Worm (Caenorhabditis elegans) whole organism, L4 larva: ENCODE results near the gene acy-4.

Experiments used
- egl-27 ChIP-seq: sonication (generic microtip); optimal IDR thresholded peaks from 3 replicates; lab custom pipeline; 2017; ENCODE audit warnings: missing biosample characterization, missing genetic modification reagents, missing genetic modification characterization
- hlh-30 ChIP-seq: sonication (generic microtip); optimal IDR thresholded peaks from 2 replicates; lab custom pipeline; 2017; ENCODE audit warnings: antibody characterized with exemption, mild to moderate bottlenecking, missing genetic modification characterization, missing compliant biosample characterization; ENCODE audit not compliant: insufficient read depth
- lir-3 ChIP-seq: sonication (generic microtip); optimal IDR thresholded peaks from 2 replicates; lab custom pipeline; 2016; ENCODE audit warnings: mild to moderate bottlenecking, missing genetic modification characterization, missing compliant biosample characterization
- pqm-1 ChIP-seq: sonication (generic microtip); optimal IDR thresholded peaks from 2 replicates; lab custom pipeline; 2017; ENCODE audit warnings: missing biosample characterization, missing genetic modification characterization

DNA sequence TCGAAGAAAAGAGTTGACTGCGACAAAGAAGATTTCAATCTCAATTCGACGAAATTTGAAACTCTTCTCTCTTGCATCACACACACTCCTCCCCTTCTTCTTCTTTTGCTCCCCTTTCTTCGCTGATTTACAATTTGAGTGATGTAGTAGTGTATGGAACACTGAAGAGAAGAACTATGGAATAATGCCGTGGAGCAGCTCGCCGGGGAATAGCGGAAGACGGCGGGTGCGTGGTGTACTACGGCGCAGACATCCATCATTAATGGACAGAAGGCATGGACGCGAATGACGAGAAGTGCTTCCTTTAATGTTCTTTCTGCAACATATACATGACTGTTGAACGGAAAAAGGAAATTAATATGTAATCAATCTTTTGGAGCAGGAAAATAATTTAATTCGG, 47.8 kb downstream of the acy-4 start:
- TF ChIP-seq pqm-1 (no peak), egl-27 (no peak), hlh-30 (tag; lab: Kevin White, UChicago) (no peak), lir-3 (tag; lab: Kevin White, UChicago) (no peak)
